Worm (Caenorhabditis elegans): ENCODE results near the gene Y55D5A.3.

The Y55D5A.3 gene

ce11 chrIII:2970251-2970650, 5.3 kb downstream of the Y55D5A.3 start:
- TF ChIP-seq hif-1 (tag; optimal IDR thresholded peaks at IDR 0.05) (no peak), Y48G9A.11 (GFP tag; IDR thresholded peaks at IDR 0.05) (no peak), dmd-8 (GFP tag; IDR thresholded peaks at IDR 0.05) (no peak), gei-8 (GFP tag; optimal IDR thresholded peaks at IDR 0.05) (no peak), vab-7 (GFP tag; IDR thresholded peaks at IDR 0.05) (no peak), zfp-2 (tag; optimal IDR thresholded peaks at IDR 0.05) (no peak), T20F7.1 (GFP tag; optimal IDR thresholded peaks at IDR 0.05) (no peak), ceh-32 (tag; optimal IDR thresholded peaks at IDR 0.05; ENCODE audit: poor library complexity) (no peak), ceh-28 (tag; optimal IDR thresholded peaks at IDR 0.05) (no peak), lin-1 (GFP tag; IDR thresholded peaks at IDR 0.05) (no peak), nhr-42 (GFP tag; IDR thresholded peaks at IDR 0.05) (no peak), F26F4.8 (GFP tag; conservative IDR thresholded peaks at IDR 0.05) (no peak), unc-62 (GFP tag; optimal IDR thresholded peaks at IDR 0.05 in 1 of 2) (peak in 1 of 2 experiments; percentile 33), unc-62 (tag; optimal IDR thresholded peaks at IDR 0.05) (no peak), lin-38 (GFP tag; IDR thresholded peaks at IDR 0.05) (peak; percentile 32; the same call in 1 of the 2 replicates), nhr-28 (tag; optimal IDR thresholded peaks at IDR 0.05) (no peak), arid-1 (GFP tag; conservative IDR thresholded peaks at IDR 0.05) (no peak), dmd-6 (GFP tag; IDR thresholded peaks at IDR 0.05) (no peak)

DNA sequence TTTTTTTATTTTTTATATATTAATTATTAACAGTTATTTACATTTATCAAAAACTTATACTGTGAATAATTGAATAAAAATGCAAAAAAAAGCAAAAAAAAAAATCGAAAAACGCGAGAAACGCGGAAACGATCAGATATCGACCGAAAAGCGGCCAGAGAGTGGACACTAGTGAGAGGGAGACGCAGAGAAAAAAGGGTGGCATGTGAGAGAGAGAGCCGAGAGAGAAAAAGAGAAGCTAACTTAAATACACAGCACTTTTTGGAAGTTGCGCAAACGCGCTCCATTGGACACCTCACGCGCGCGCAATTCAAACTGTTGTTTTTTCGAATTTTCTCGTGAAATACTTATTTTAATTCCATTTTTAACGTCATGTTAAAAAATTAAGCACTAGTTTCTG, 9.1 kb downstream of the Y55D5A.3 start:
- TF ChIP-seq Y48G9A.11 (GFP tag; IDR thresholded peaks at IDR 0.05), result no peak
- TF ChIP-seq ceh-82 (tag; optimal IDR thresholded peaks at IDR 0.05), result no peak
- no peak for TF ChIP-seq madf-5 (GFP tag; IDR thresholded peaks at IDR 0.05)
- no peak for TF ChIP-seq egl-27 (tag; optimal IDR thresholded peaks at IDR 0.05)
- no peak for TF ChIP-seq php-3 (GFP tag; IDR thresholded peaks at IDR 0.05)
- TF ChIP-seq nhr-28 (tag; optimal IDR thresholded peaks at IDR 0.05), result peak; percentile 43
- TF ChIP-seq dmd-9 (GFP tag; IDR thresholded peaks at IDR 0.05), result no peak
- no peak for TF ChIP-seq daf-19 (GFP tag; conservative IDR thresholded peaks at IDR 0.05)
- TF ChIP-seq daf-16 (GFP tag; optimal IDR thresholded peaks at IDR 0.05), result no peak
- peak; percentile 46 for TF ChIP-seq daf-16 (tag; optimal IDR thresholded peaks at IDR 0.05)
- TF ChIP-seq hlh-30 (tag; optimal IDR thresholded peaks at IDR 0.05; ENCODE audit: insufficient read depth), result peak; percentile 96
- no peak for TF ChIP-seq skn-1 (tag; optimal IDR thresholded peaks at IDR 0.05)
- TF ChIP-seq madf-9 (GFP tag; conservative IDR thresholded peaks at IDR 0.05), result peak; percentile 39; the same call in 1 of the 2 replicates
- TF ChIP-seq ZK337.2 (GFP tag; IDR thresholded peaks at IDR 0.05), result no peak
- no peak for TF ChIP-seq nhr-102 (tag; optimal IDR thresholded peaks at IDR 0.05)
- TF ChIP-seq nhr-48 (tag; optimal IDR thresholded peaks at IDR 0.05), result peak; percentile 34
- TF ChIP-seq nhr-77 (tag; optimal IDR thresholded peaks at IDR 0.05), result peak; percentile 20
- TF ChIP-seq dve-1 (tag; optimal IDR thresholded peaks at IDR 0.05; ENCODE audit: insufficient read depth), result peak; percentile 53
- peak; percentile 98 for TF ChIP-seq lin-38 (GFP tag; IDR thresholded peaks at IDR 0.05)
- no peak for TF ChIP-seq fos-1 (tag; optimal IDR thresholded peaks at IDR 0.05)
- peak; percentile 82 for TF ChIP-seq rbr-2 (tag; optimal IDR thresholded peaks at IDR 0.05)
- peak; percentile 80 for TF ChIP-seq lin-13 (GFP tag; optimal IDR thresholded peaks at IDR 0.05)
- no peak for TF ChIP-seq nhr-10 (tag; optimal IDR thresholded peaks at IDR 0.05)
- no peak for TF ChIP-seq lin-39 (tag; optimal IDR thresholded peaks at IDR 0.05)
- TF ChIP-seq T20F7.1 (GFP tag; optimal IDR thresholded peaks at IDR 0.05), result no peak
- peak; percentile 63 for TF ChIP-seq fkh-10 (GFP tag; optimal IDR thresholded peaks at IDR 0.05)
- TF ChIP-seq ceh-44 (GFP tag; IDR thresholded peaks at IDR 0.05), result no peak
- TF ChIP-seq vab-7 (GFP tag; IDR thresholded peaks at IDR 0.05), result no peak
- TF ChIP-seq nhr-42 (GFP tag; IDR thresholded peaks at IDR 0.05), result no peak
- TF ChIP-seq sdz-12 (GFP tag; optimal IDR thresholded peaks at IDR 0.05), result no peak
- no peak for TF ChIP-seq Y5F2A.4 (GFP tag; optimal IDR thresholded peaks at IDR 0.05)
- TF ChIP-seq F37D6.2 (tag; optimal IDR thresholded peaks at IDR 0.05), result peak; percentile 44
- peak; percentile 45; the same call in 1 of the 2 replicates for TF ChIP-seq lin-29 (GFP tag; IDR thresholded peaks at IDR 0.05)
- no peak for TF ChIP-seq daf-12 (tag; optimal IDR thresholded peaks at IDR 0.05)
- TF ChIP-seq arid-1 (GFP tag; conservative IDR thresholded peaks at IDR 0.05), result no peak
- TF ChIP-seq ceh-32 (tag; optimal IDR thresholded peaks at IDR 0.05; ENCODE audit: poor library complexity), result no peak
- TF ChIP-seq lir-3 (tag; optimal IDR thresholded peaks at IDR 0.05), result no peak
- TF ChIP-seq jun-1 (tag; optimal IDR thresholded peaks at IDR 0.05), result no peak
- peak; percentile 31 for TF ChIP-seq mxl-3 (GFP tag; optimal IDR thresholded peaks at IDR 0.05)
- TF ChIP-seq spr-1 (tag; optimal IDR thresholded peaks at IDR 0.05), result peak; percentile 28

All from whole organism, L4 larva.